Worm (Caenorhabditis elegans) whole organism, early embryonic: ENCODE data around the gene F58F9.9.

Experiments used
- flt-1 ChIP-seq: fragments of 200-800 bp; sonication (Bioruptor generic); IDR thresholded peaks from 2 replicates; pipeline ENCODE4 v1.3.6; 2022; ENCODE audit warnings: missing genetic modification characterization, missing compliant biosample characterization
- tra-4 ChIP-seq: sonication (generic microtip); optimal IDR thresholded peaks from 2 replicates; lab custom pipeline; 2017; ENCODE audit warnings: missing genetic modification characterization, missing compliant biosample characterization

DNA sequence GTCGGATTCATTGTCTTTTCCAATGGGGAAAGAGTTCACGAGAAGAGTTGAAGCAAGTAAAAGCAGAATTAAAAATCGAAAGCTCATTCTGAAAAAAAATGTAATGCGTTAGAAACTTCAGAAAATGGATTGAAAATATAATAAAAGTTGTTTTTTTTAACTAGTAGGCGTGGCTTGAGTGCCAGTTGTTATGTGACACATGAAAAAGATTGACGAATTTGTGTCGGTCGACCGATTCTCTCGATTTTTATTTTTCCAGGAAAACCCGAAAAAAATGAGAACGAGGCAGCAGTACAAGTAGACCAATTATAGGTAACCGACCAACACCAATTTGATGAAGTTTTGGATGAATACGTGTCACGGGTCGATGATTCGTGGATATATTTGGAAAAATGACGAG is 19.6 kb downstream of the F58F9.9 start, which contains the start of gene nlp-16:
- TF ChIP-seq flt-1 (no peak), tra-4 (no peak)
